Worm (Caenorhabditis elegans): ENCODE measurements around the gene srg-17.

- TF ChIP-seq unc-62 (GFP tag; optimal IDR thresholded peaks at IDR 0.05) (no peak), ceh-16 (tag; optimal IDR thresholded peaks at IDR 0.05) (no peak), mbf-1 (tag; optimal IDR thresholded peaks at IDR 0.05) (no peak), lin-13 (GFP tag; optimal IDR thresholded peaks at IDR 0.05) (no peak), ZK546.5 (tag; optimal IDR thresholded peaks at IDR 0.05) (no peak), skn-1 (tag; optimal IDR thresholded peaks at IDR 0.05) (no peak), ama-1 (optimal IDR thresholded peaks at IDR 0.05) (no peak), sma-3 (GFP tag; optimal IDR thresholded peaks at IDR 0.05) (no peak), zag-1 (tag; optimal IDR thresholded peaks at IDR 0.05) (no peak), nhr-6 (tag; optimal IDR thresholded peaks at IDR 0.05) (no peak), snpc-4 (tag; optimal IDR thresholded peaks at IDR 0.05) (no peak), nhr-237 (tag; optimal IDR thresholded peaks at IDR 0.05) (no peak), dmd-4 (tag; optimal IDR thresholded peaks at IDR 0.05) (no peak)
Observed at ce11 chrII:12473406-12473805, at the start of gene srg-17.

Measured in whole organism, L2 larva.